Fruit fly (Drosophila melanogaster) whole organism, adult: ENCODE results near the gene CG7298.

ENCODE experiments used
- CG11617 ChIP-seq: fragments of 200-800 bp; sonication (Bioruptor generic); optimal IDR thresholded peaks from 2 replicates; lab custom pipeline; 2017; ENCODE audit warnings: mild to moderate bottlenecking, missing biosample characterization, missing genetic modification reagents, missing genetic modification characterization
- CG12768 ChIP-seq: fragments of 200-800 bp; sonication (Bioruptor generic); optimal IDR thresholded peaks from 2 replicates; lab custom pipeline; 2017; ENCODE audit warnings: missing biosample characterization, missing genetic modification characterization, mild to moderate bottlenecking, moderate library complexity, missing genetic modification reagents
- CG14711 ChIP-seq: fragments of 200-800 bp; sonication (Bioruptor generic); optimal IDR thresholded peaks from 2 replicates; lab custom pipeline; 2018; ENCODE audit warnings: missing biosample characterization, mild to moderate bottlenecking, missing genetic modification characterization, moderate library complexity
- CG1620 ChIP-seq: fragments of 200-800 bp; sonication (Bioruptor generic); optimal IDR thresholded peaks from 2 replicates; lab custom pipeline; 2016; ENCODE audit warnings: missing biosample characterization, missing genetic modification characterization
- CG33017 ChIP-seq: fragments of 200-800 bp; sonication (Bioruptor generic); optimal IDR thresholded peaks from 2 replicates; lab custom pipeline; 2018; ENCODE audit warnings: missing biosample characterization, mild to moderate bottlenecking, missing genetic modification characterization, moderate library complexity
- CG5204 ChIP-seq: fragments of 200-800 bp; sonication (Bioruptor generic); optimal IDR thresholded peaks from 2 replicates; lab custom pipeline; 2016; ENCODE audit warnings: missing biosample characterization, missing genetic modification characterization
- CG7045 ChIP-seq: fragments of 200-800 bp; sonication (Bioruptor generic); optimal IDR thresholded peaks from 2 replicates; lab custom pipeline; 2017; ENCODE audit warnings: missing biosample characterization, mild to moderate bottlenecking, missing genetic modification characterization
- CG7101 ChIP-seq: fragments of 200-800 bp; sonication (Bioruptor generic); optimal IDR thresholded peaks from 2 replicates; lab custom pipeline; 2018; ENCODE audit warnings: missing biosample characterization, mild to moderate bottlenecking, missing genetic modification characterization, moderate library complexity
- Clk ChIP-seq: fragments of 200-800 bp; sonication (Bioruptor generic); optimal IDR thresholded peaks from 2 replicates; lab custom pipeline; 2017; ENCODE audit warnings: missing biosample characterization, missing genetic modification characterization
- Crg-1 ChIP-seq: fragments of 200-800 bp; sonication (Bioruptor generic); optimal IDR thresholded peaks from 2 replicates; lab custom pipeline; 2016; ENCODE audit warnings: missing biosample characterization, missing genetic modification characterization
- Hr96 ChIP-seq: fragments of 200-800 bp; sonication (Bioruptor generic); optimal IDR thresholded peaks from 2 replicates; lab custom pipeline; 2016; ENCODE audit warnings: missing biosample characterization, missing genetic modification characterization
- Mnt ChIP-seq: fragments of 200-800 bp; sonication (Bioruptor generic); optimal IDR thresholded peaks from 2 replicates; lab custom pipeline; 2016; ENCODE audit warnings: missing biosample characterization, mild to moderate bottlenecking, missing genetic modification characterization
- bab1 ChIP-seq: fragments of 200-800 bp; sonication (Bioruptor generic); optimal IDR thresholded peaks from 3 replicates; lab custom pipeline; 2019; ENCODE audit warnings: missing biosample characterization, mild to moderate bottlenecking, missing genetic modification characterization, moderate library complexity
- cic ChIP-seq: fragments of 200-800 bp; sonication (Bioruptor generic); optimal IDR thresholded peaks from 2 replicates; lab custom pipeline; 2017; ENCODE audit warnings: missing biosample characterization, mild to moderate bottlenecking, missing genetic modification characterization, moderate library complexity
- cnc ChIP-seq, 2 experiments: fragments of >200 bp; optimal IDR thresholded peaks; 2 replicates each; lab custom pipeline; 2017
- kay ChIP-seq: fragments of 200-800 bp; sonication (Bioruptor generic); peaks from one replicate; lab custom pipeline; 2016; ENCODE audit warnings: missing biosample characterization, missing genetic modification characterization, borderline replicate concordance
- ovo ChIP-seq: fragments of 200-800 bp; sonication (Bioruptor generic); optimal IDR thresholded peaks from 2 replicates; lab custom pipeline; 2016; ENCODE audit warnings: missing biosample characterization, missing genetic modification characterization
- pad ChIP-seq: fragments of 200-800 bp; sonication (Bioruptor generic); optimal IDR thresholded peaks from 3 replicates; lab custom pipeline; 2017; ENCODE audit warnings: missing biosample characterization, missing genetic modification characterization, mild to moderate bottlenecking, moderate library complexity, missing genetic modification reagents
- tj ChIP-seq: fragments of 200-800 bp; sonication (Bioruptor generic); optimal IDR thresholded peaks from 3 replicates; lab custom pipeline; 2017; ENCODE audit warnings: missing biosample characterization, mild to moderate bottlenecking, missing genetic modification characterization, moderate library complexity
- toe ChIP-seq: fragments of 200-800 bp; sonication (Bioruptor generic); optimal IDR thresholded peaks from 2 replicates; lab custom pipeline; 2016; ENCODE audit warnings: missing biosample characterization, missing genetic modification characterization

Gene CG7298

dm6 chr3L:20206950-20207584 is 3.6 kb upstream of the CG7298 start, which contains the start of gene CG6996:
Gene CG6996 (plus strand): TSS chr3L:20207534.
- TF ChIP-seq CG33017 (no peak), kay (GFP tag; lab: Kevin White, UChicago) (peak; percentile 57)

- TF ChIP-seq toe (GFP tag; lab: Kevin White, UChicago) (no peak), CG14711 (no peak), Mnt (no peak)
Observed at dm6 chr3L:20205946-20206345, 2.5 kb upstream of the CG7298 start, which contains the start of gene CG7290. Gene CG7290 (minus strand): TSS chr3L:20206046.

dm6 chr3L:20201538-20201937 is 1.9 kb downstream of the CG7298 start, which contains the start of gene obst-F:
Gene obst-F (minus strand): TSS chr3L:20201638.
- TF ChIP-seq kay (GFP tag; lab: Kevin White, UChicago) (no peak), CG11617 (GFP tag; lab: Kevin White, UChicago) (no peak), CG33017 (no peak), Clk (GFP tag; lab: Kevin White, UChicago) (no peak), Mnt (no peak), CG12768 (GFP tag; lab: Kevin White, UChicago) (no peak), tj (no peak), Crg-1 (GFP tag; lab: Kevin White, UChicago) (no peak), Hr96 (GFP tag; lab: Kevin White, UChicago) (no peak), CG14711 (no peak), ovo (GFP tag; lab: Kevin White, UChicago) (no peak), CG1620 (no peak), cic (GFP tag; lab: Kevin White, UChicago) (no peak), CG7101 (tag; lab: Kevin White, UChicago) (no peak), pad (no peak), CG5204 (GFP tag; lab: Kevin White, UChicago) (no peak), toe (GFP tag; lab: Kevin White, UChicago) (no peak), bab1 (GFP tag; lab: Kevin White, UChicago) (no peak), CG7045 (GFP tag; lab: Kevin White, UChicago) (no peak), cnc (optimal IDR thresholded peaks at IDR 0.05; lab: Kevin White, UChicago) (no peak)

dm6 chr3L:20199569-20200247 is 3.8 kb downstream of the CG7298 start, which contains the start of gene CG42833:
Gene CG42833 (plus strand): TSS chr3L:20200093.
- no peak for TF ChIP-seq bab1 (GFP tag; lab: Kevin White, UChicago)
- TF ChIP-seq pad = no peak
- TF ChIP-seq tj = no peak
- no peak for TF ChIP-seq cic (GFP tag; lab: Kevin White, UChicago)
- TF ChIP-seq toe (GFP tag; lab: Kevin White, UChicago) = no peak
- TF ChIP-seq Hr96 (GFP tag; lab: Kevin White, UChicago) = no peak
- TF ChIP-seq kay (GFP tag; lab: Kevin White, UChicago) = peak; percentile 93
- no peak for TF ChIP-seq CG11617 (GFP tag; lab: Kevin White, UChicago)
- no peak for TF ChIP-seq CG7101 (tag; lab: Kevin White, UChicago)

- TF ChIP-seq CG11617 (GFP tag; lab: Kevin White, UChicago) (peak; percentile 19), CG5204 (GFP tag; lab: Kevin White, UChicago) (no peak), kay (GFP tag; lab: Kevin White, UChicago) (peak; percentile 62), bab1 (GFP tag; lab: Kevin White, UChicago) (peak; percentile 71), Mnt (peak; percentile 78), cic (GFP tag; lab: Kevin White, UChicago) (peak; percentile 68), ovo (GFP tag; lab: Kevin White, UChicago) (no peak), CG14711 (peak; percentile 10), CG33017 (peak; percentile 53), Crg-1 (GFP tag; lab: Kevin White, UChicago) (no peak), cnc (optimal IDR thresholded peaks at IDR 0.05; lab: Kevin White, UChicago) (no peak), Clk (GFP tag; lab: Kevin White, UChicago) (no peak), pad (no peak), CG1620 (no peak), CG7101 (tag; lab: Kevin White, UChicago) (no peak), tj (peak; percentile 43), CG7045 (GFP tag; lab: Kevin White, UChicago) (no peak), CG12768 (GFP tag; lab: Kevin White, UChicago) (peak; percentile 7), toe (GFP tag; lab: Kevin White, UChicago) (no peak), Hr96 (GFP tag; lab: Kevin White, UChicago) (no peak)
Observed at dm6 chr3L:20198138-20198559, 5.3 kb downstream of the CG7298 start, which contains the start of gene CG42674. Gene CG42674 (minus strand): TSS chr3L:20198317.

dm6 chr3L:20197698-20198097 is 5.8 kb downstream of the CG7298 start:
- no peak for TF ChIP-seq pad
- no peak for TF ChIP-seq CG11617 (GFP tag; lab: Kevin White, UChicago)
- TF ChIP-seq kay (GFP tag; lab: Kevin White, UChicago) = peak; percentile 61
- TF ChIP-seq CG7045 (GFP tag; lab: Kevin White, UChicago) = no peak
- no peak for TF ChIP-seq CG33017
- no peak for TF ChIP-seq cnc (optimal IDR thresholded peaks at IDR 0.05; lab: Kevin White, UChicago)
- no peak for TF ChIP-seq ovo (GFP tag; lab: Kevin White, UChicago)
- TF ChIP-seq Clk (GFP tag; lab: Kevin White, UChicago) = no peak
- TF ChIP-seq bab1 (GFP tag; lab: Kevin White, UChicago) = no peak
- peak; percentile 69 for TF ChIP-seq tj
- no peak for TF ChIP-seq CG1620
- no peak for TF ChIP-seq Crg-1 (GFP tag; lab: Kevin White, UChicago)
- no peak for TF ChIP-seq toe (GFP tag; lab: Kevin White, UChicago)
